Fruit fly (Drosophila melanogaster): Measurements from ENCODE around the gene CG7255.

CG7255 gene

dm6 chr3L:15275469-15276153, 28.4 kb upstream of the CG7255 start (continued):
- TF ChIP-seq CG6813 (GFP tag; optimal IDR thresholded peaks at IDR 0.05) (no peak), slbo (GFP tag; IDR thresholded peaks at IDR 0.05) (0 out of 2 replicates have a peak, but pooled peaks have one; percentile 13), Xrp1 (GFP tag; IDR thresholded peaks at IDR 0.05) (peak; percentile 45; the same call in 1 of the 2 replicates), CG4424 (GFP tag; optimal IDR thresholded peaks at IDR 0.05) (peak; percentile 15), phol (tag; optimal IDR thresholded peaks at IDR 0.05) (peak; percentile 39), CG10366 (GFP tag; IDR thresholded peaks at IDR 0.05) (0 out of 2 replicates have a peak, but pooled peaks have one; percentile 15), Sox100B (GFP tag; optimal IDR thresholded peaks at IDR 0.05) (peak; percentile 47), odd (GFP tag; optimal IDR thresholded peaks at IDR 0.05) (peak; percentile 12), CG2712 (tag; optimal IDR thresholded peaks at IDR 0.05) (peak; percentile 13), CG3407 (GFP tag; optimal IDR thresholded peaks at IDR 0.05) (no peak), CG18599 (GFP tag; optimal IDR thresholded peaks at IDR 0.05) (peak; percentile 55), CG13894 (tag; optimal IDR thresholded peaks at IDR 0.05) (peak; percentile 3), Ptx1 (GFP tag; IDR thresholded peaks at IDR 0.05) (no peak), grau (tag; optimal IDR thresholded peaks at IDR 0.05) (peak; percentile 62), CG9437 (GFP tag; optimal IDR thresholded peaks at IDR 0.05) (peak; percentile 29), tgo (GFP tag; IDR thresholded peaks at IDR 0.05) (no peak), bcd (GFP tag; optimal IDR thresholded peaks at IDR 0.05) (peak; percentile 39), CG7839 (tag; optimal IDR thresholded peaks at IDR 0.05) (peak; percentile 65), repo (GFP tag; optimal IDR thresholded peaks at IDR 0.05) (no peak), Deaf1 (tag; optimal IDR thresholded peaks at IDR 0.05) (no peak), CG15601 (tag; optimal IDR thresholded peaks at IDR 0.05) (peak; percentile 31), CG10267 (tag; optimal IDR thresholded peaks at IDR 0.05) (peak; percentile 37), BtbVII (GFP tag; optimal IDR thresholded peaks at IDR 0.05) (peak; percentile 2), CG10209 (GFP tag; optimal IDR thresholded peaks at IDR 0.05) (peak; percentile 5), sqz (GFP tag; optimal IDR thresholded peaks at IDR 0.05) (peak; percentile 3), CoRest (tag; optimal IDR thresholded peaks at IDR 0.05) (peak; percentile 67), caup (GFP tag; optimal IDR thresholded peaks at IDR 0.05; ENCODE audit: severe bottlenecking) (peak; percentile 30), CG13775 (GFP tag; optimal IDR thresholded peaks at IDR 0.05) (peak; percentile 8), Optix (GFP tag; IDR thresholded peaks at IDR 0.05) (no peak), gsb-n (tag; optimal IDR thresholded peaks at IDR 0.05) (peak; percentile 27), D (optimal IDR thresholded peaks at IDR 0.05) (no peak), D (GFP tag; optimal IDR thresholded peaks at IDR 0.05) (peak; percentile 27), CG13424 (tag; optimal IDR thresholded peaks at IDR 0.05) (peak; percentile 59), onecut (GFP tag; IDR thresholded peaks at IDR 0.05) (no peak), CG10147 (GFP tag; optimal IDR thresholded peaks at IDR 0.05) (peak; percentile 40), dpn (GFP tag; optimal IDR thresholded peaks at IDR 0.05) (peak in 1 of 2 experiments; percentile 0), PHDP (tag; optimal IDR thresholded peaks at IDR 0.05) (peak; percentile 67), Spps (tag; optimal IDR thresholded peaks at IDR 0.05) (peak; percentile 14), CG3281 (GFP tag; optimal IDR thresholded peaks at IDR 0.05) (peak; percentile 37), Usf (GFP tag; optimal IDR thresholded peaks at IDR 0.05) (no peak), CG9727 (GFP tag; optimal IDR thresholded peaks at IDR 0.05) (peak; percentile 26), gem (tag; optimal IDR thresholded peaks at IDR 0.05) (peak; percentile 72), sens (GFP tag) (no peak), Fer1 (GFP tag; optimal IDR thresholded peaks at IDR 0.05) (peak; percentile 31), dmrt99B (tag; optimal IDR thresholded peaks at IDR 0.05) (peak; percentile 44), cg (GFP tag; optimal IDR thresholded peaks at IDR 0.05) (peak; percentile 60), row (GFP tag; IDR thresholded peaks at IDR 0.05) (peak; percentile 64), mld (GFP tag; IDR thresholded peaks at IDR 0.05; ENCODE audit: partially characterized antibody) (no peak)

All from whole organism, embryonic.